Worm (Caenorhabditis elegans) whole organism, L4/young adult: ENCODE data around the gene pals-17.

Experiments
- W03F9.2 ChIP-seq: fragments of 150-350 bp; optimal IDR thresholded peaks from 2 replicates; lab custom pipeline; 2014; ENCODE audit warnings: missing biosample characterization, missing genetic modification characterization
- him-1 ChIP-seq: sonication (generic microtip); optimal IDR thresholded peaks from 2 replicates; lab custom pipeline; 2016; ENCODE audit warnings: missing genotype, missing genetic modification reagents, missing genetic modification characterization, missing compliant biosample characterization

ce11 chrIII:1429275-1429674, 37.6 kb upstream of the pals-17 start:
- no peak for TF ChIP-seq him-1 (tag; lab: Kevin White, UChicago)
- TF ChIP-seq W03F9.2 (tag; lab: Kevin White, UChicago), result no peak
